Worm (Caenorhabditis elegans) whole organism, L3 larva: ENCODE results near the gene Y57G11C.42.

Experiments
- ama-1 ChIP-seq: fragments of 150-350 bp; optimal IDR thresholded peaks from 2 replicates; lab custom pipeline; 2018
- daf-12 ChIP-seq: fragments of 150-350 bp; optimal IDR thresholded peaks from 2 replicates; lab custom pipeline; 2014; ENCODE audit warnings: missing biosample characterization, missing genetic modification reagents, missing genetic modification characterization
- fkh-10 ChIP-seq: sonication (generic microtip); optimal IDR thresholded peaks from 2 replicates; lab custom pipeline; 2017; ENCODE audit warnings: missing biosample characterization, missing genetic modification reagents, missing genetic modification characterization
- lin-39 ChIP-seq: fragments of 150-350 bp; optimal IDR thresholded peaks from 2 replicates; lab custom pipeline; 2018; ENCODE audit warnings: missing biosample characterization, missing genetic modification reagents, missing genetic modification characterization
- mml-1 ChIP-seq: fragments of 150-350 bp; sonication (generic microtip); optimal IDR thresholded peaks from 3 replicates; lab custom pipeline; 2014; ENCODE audit warnings: missing biosample characterization, missing genetic modification characterization
- nfya-1 ChIP-seq: sonication (generic microtip); optimal IDR thresholded peaks from 2 replicates; lab custom pipeline; 2017; ENCODE audit warnings: missing genetic modification characterization, mild to moderate bottlenecking, missing compliant biosample characterization, antibody characterized with exemption, moderate library complexity; ENCODE audit not compliant: insufficient read depth
- nhr-25 ChIP-seq: sonication (generic microtip); optimal IDR thresholded peaks from 2 replicates; lab custom pipeline; 2017; ENCODE audit warnings: missing biosample characterization, missing genetic modification characterization
- nhr-76 ChIP-seq: fragments of 150-350 bp; sonication (generic microtip); optimal IDR thresholded peaks from 5 replicates; lab custom pipeline; 2014; ENCODE audit warnings: missing biosample characterization, missing genetic modification characterization
- nhr-77 ChIP-seq: fragments of 150-350 bp; optimal IDR thresholded peaks from 2 replicates; lab custom pipeline; 2014; ENCODE audit warnings: missing biosample characterization, missing genetic modification characterization
- snpc-4 ChIP-seq: fragments of 150-350 bp; optimal IDR thresholded peaks from 2 replicates; lab custom pipeline; 2014; ENCODE audit warnings: missing biosample characterization, missing genetic modification characterization

ce11 chrIV:14699840-14700239, 28.5 kb upstream of the Y57G11C.42 start, which contains the start of gene haf-8:
- no peak for TF ChIP-seq daf-12 (tag; lab: Kevin White, UChicago)
- TF ChIP-seq nhr-77: no peak
- TF ChIP-seq ama-1 (lab: Kevin White, UChicago): no peak
- TF ChIP-seq mml-1: no peak
- TF ChIP-seq fkh-10 (GFP tag; lab: Kevin White, UChicago): no peak
- TF ChIP-seq nfya-1 (tag; lab: Kevin White, UChicago): no peak
- TF ChIP-seq snpc-4 (tag; lab: Kevin White, UChicago): no peak
- no peak for TF ChIP-seq nhr-76 (tag; lab: Kevin White, UChicago)
- no peak for TF ChIP-seq nhr-25 (tag; lab: Kevin White, UChicago)
- TF ChIP-seq lin-39 (tag; lab: Kevin White, UChicago): no peak
